Worm (Caenorhabditis elegans) whole organism, L1 larva: ENCODE results near the gene rab-1.

Source experiments
- egl-27 ChIP-seq, 2 experiments: fragments of 150-350 bp in 1 of 2; sonication (generic microtip); optimal IDR thresholded peaks; 3 replicates each; lab custom pipeline; 2017 to 2018; ENCODE audit warnings: missing biosample characterization in 2 of 2, missing genetic modification characterization in 2 of 2, missing genetic modification reagents in 2 of 2
- nhr-11 ChIP-seq: fragments of 150-350 bp; optimal IDR thresholded peaks from 2 replicates; lab custom pipeline; 2014; ENCODE audit warnings: missing biosample characterization, missing genetic modification characterization
- nhr-84 ChIP-seq: sonication (generic microtip); optimal IDR thresholded peaks from 2 replicates; lab custom pipeline; 2017; ENCODE audit warnings: missing biosample characterization, missing genetic modification characterization

DNA sequence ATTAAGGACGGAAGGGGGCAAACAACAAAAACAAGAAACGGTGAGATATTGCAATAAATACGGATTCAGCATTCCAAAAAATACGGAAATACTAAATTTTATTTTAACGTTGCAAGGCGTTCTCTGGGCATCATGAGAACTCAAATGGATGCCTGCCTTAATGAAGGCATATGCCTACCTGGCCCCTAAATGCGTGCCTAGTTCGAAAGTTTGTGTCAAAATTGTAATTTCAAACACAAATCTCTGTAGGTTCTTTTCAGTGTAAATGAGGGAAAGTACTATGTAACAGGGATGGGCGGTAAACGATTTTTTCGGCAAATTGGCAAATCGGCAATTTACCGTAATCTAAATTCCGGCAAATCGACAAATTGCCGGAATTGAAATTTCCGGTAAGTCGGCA is 38.3 kb upstream of the rab-1 start:
- no peak for TF ChIP-seq nhr-11 (tag; lab: Kevin White, UChicago)
- TF ChIP-seq egl-27 (tag; optimal IDR thresholded peaks at IDR 0.05; lab: Kevin White, UChicago) = no peak
- TF ChIP-seq nhr-84 = no peak
